Worm (Caenorhabditis elegans) whole organism, L2 larva: Measurements from ENCODE around the gene srx-23.

Source experiments
- C34F6.9 ChIP-seq: fragments of 150-350 bp; optimal IDR thresholded peaks from 2 replicates; lab custom pipeline; 2014; ENCODE audit warnings: missing biosample characterization, missing genetic modification characterization
- F13H6.1 ChIP-seq: sonication (generic microtip); optimal IDR thresholded peaks from 2 replicates; lab custom pipeline; 2016; ENCODE audit warnings: missing genetic modification characterization, missing compliant biosample characterization
- R02D3.7 ChIP-seq: fragments of 150-350 bp; optimal IDR thresholded peaks from 2 replicates; lab custom pipeline; 2014; ENCODE audit warnings: missing biosample characterization, missing genetic modification characterization
- Y55F3AM.14 ChIP-seq: fragments of 200-800 bp; sonication (Bioruptor generic); optimal IDR thresholded peaks from 2 replicates; lab custom pipeline; 2018; ENCODE audit warnings: mild to moderate bottlenecking, missing genetic modification characterization, missing compliant biosample characterization
- ZK546.5 ChIP-seq: sonication (generic microtip); optimal IDR thresholded peaks from 2 replicates; lab custom pipeline; 2017; ENCODE audit warnings: missing biosample characterization, missing genetic modification characterization
- alr-1 ChIP-seq: fragments of 150-350 bp; optimal IDR thresholded peaks from 2 replicates; lab custom pipeline; 2014; ENCODE audit warnings: missing biosample characterization, missing genetic modification characterization
- aly-2 ChIP-seq: fragments of 150-350 bp; optimal IDR thresholded peaks from 2 replicates; lab custom pipeline; 2014; ENCODE audit warnings: missing biosample characterization, missing genetic modification characterization
- ama-1 ChIP-seq: fragments of 150-350 bp; optimal IDR thresholded peaks from 2 replicates; lab custom pipeline; 2018; ENCODE audit warnings: inconsistent platforms
- blmp-1 ChIP-seq: sonication (generic microtip); optimal IDR thresholded peaks from 2 replicates; lab custom pipeline; 2017; ENCODE audit warnings: missing genetic modification characterization, mild to moderate bottlenecking, missing compliant biosample characterization, antibody characterized with exemption, moderate library complexity; ENCODE audit not compliant: insufficient read depth
- ceh-16 ChIP-seq: fragments of 150-350 bp; optimal IDR thresholded peaks from 2 replicates; lab custom pipeline; 2014; ENCODE audit warnings: missing biosample characterization, missing genetic modification characterization
- ceh-82 ChIP-seq: fragments of 150-350 bp; optimal IDR thresholded peaks from 2 replicates; lab custom pipeline; 2014; ENCODE audit warnings: missing biosample characterization, missing genetic modification characterization
- crh-2 ChIP-seq: sonication (generic microtip); optimal IDR thresholded peaks from 2 replicates; lab custom pipeline; 2017; ENCODE audit warnings: missing biosample characterization, missing genetic modification characterization
- dmd-4 ChIP-seq: sonication (generic microtip); optimal IDR thresholded peaks from 2 replicates; lab custom pipeline; 2017; ENCODE audit warnings: missing biosample characterization, missing genetic modification characterization
- egl-27 ChIP-seq: sonication (generic microtip); optimal IDR thresholded peaks from 3 replicates; lab custom pipeline; 2017; ENCODE audit warnings: missing biosample characterization, missing genetic modification reagents, missing genetic modification characterization
- elt-1 ChIP-seq: fragments of 150-350 bp; optimal IDR thresholded peaks from 2 replicates; lab custom pipeline; 2014; ENCODE audit warnings: missing biosample characterization, missing genetic modification characterization
- elt-3 ChIP-seq: sonication (generic microtip); optimal IDR thresholded peaks from 2 replicates; lab custom pipeline; 2017; ENCODE audit warnings: missing biosample characterization, missing genetic modification characterization
- fos-1 ChIP-seq: fragments of 150-350 bp; optimal IDR thresholded peaks from 2 replicates; lab custom pipeline; 2014; ENCODE audit warnings: missing biosample characterization, missing genetic modification characterization
- gmeb-1 ChIP-seq: fragments of 150-350 bp; optimal IDR thresholded peaks from 2 replicates; lab custom pipeline; 2014; ENCODE audit warnings: missing biosample characterization, missing genetic modification characterization
- lin-11 ChIP-seq: fragments of 150-350 bp; sonication (generic microtip); optimal IDR thresholded peaks from 2 replicates; lab custom pipeline; 2014; ENCODE audit warnings: missing biosample characterization, missing genetic modification characterization, inconsistent platforms, mixed read lengths
- lin-13 ChIP-seq: fragments of 150-350 bp; optimal IDR thresholded peaks from 2 replicates; lab custom pipeline; 2014; ENCODE audit warnings: missing biosample characterization, missing genetic modification reagents, missing genetic modification characterization
- lin-39 ChIP-seq: fragments of 150-350 bp; optimal IDR thresholded peaks from 2 replicates; lab custom pipeline; 2014; ENCODE audit warnings: missing biosample characterization, missing genetic modification reagents, missing genetic modification characterization
- lsy-2 ChIP-seq, 2 experiments: fragments of 150-350 bp in 1 of 2; sonication (generic microtip) in 1 of 2; optimal IDR thresholded peaks; 2 replicates each; lab custom pipeline; 2014 to 2017; ENCODE audit warnings: missing biosample characterization in 2 of 2, missing genetic modification characterization in 2 of 2
- mab-5 ChIP-seq: fragments of 150-350 bp; optimal IDR thresholded peaks from 2 replicates; lab custom pipeline; 2014; ENCODE audit warnings: missing biosample characterization, missing genetic modification characterization
- mbf-1 ChIP-seq: sonication (generic microtip); optimal IDR thresholded peaks from 2 replicates; lab custom pipeline; 2017; ENCODE audit warnings: missing biosample characterization, missing genetic modification characterization
- mdl-1 ChIP-seq, 2 experiments: fragments of 150-350 bp in 1 of 2; sonication (generic microtip) in 1 of 2; optimal IDR thresholded peaks; 2 replicates each; lab custom pipeline; 2017; ENCODE audit warnings: missing biosample characterization in 2 of 2, missing genetic modification characterization in 2 of 2
- nhr-10 ChIP-seq: sonication (generic microtip); optimal IDR thresholded peaks from 2 replicates; lab custom pipeline; 2017; ENCODE audit warnings: missing biosample characterization, missing genetic modification characterization
- nhr-11 ChIP-seq: fragments of 150-350 bp; optimal IDR thresholded peaks from 2 replicates; lab custom pipeline; 2014; ENCODE audit warnings: missing biosample characterization, missing genetic modification characterization
- nhr-12 ChIP-seq: fragments of 150-350 bp; optimal IDR thresholded peaks from 2 replicates; lab custom pipeline; 2014; ENCODE audit warnings: missing biosample characterization, missing genetic modification characterization
- nhr-129 ChIP-seq: fragments of 150-350 bp; optimal IDR thresholded peaks from 2 replicates; lab custom pipeline; 2014; ENCODE audit warnings: missing biosample characterization, missing genetic modification characterization
- nhr-21 ChIP-seq: fragments of 150-350 bp; optimal IDR thresholded peaks from 2 replicates; lab custom pipeline; 2014; ENCODE audit warnings: missing biosample characterization, missing genetic modification characterization
- nhr-23 ChIP-seq: fragments of 150-350 bp; optimal IDR thresholded peaks from 2 replicates; lab custom pipeline; 2014; ENCODE audit warnings: missing biosample characterization, missing genetic modification reagents, missing genetic modification characterization
- nhr-237 ChIP-seq: fragments of 150-350 bp; optimal IDR thresholded peaks from 2 replicates; lab custom pipeline; 2014; ENCODE audit warnings: missing biosample characterization, missing genetic modification characterization
- nhr-25 ChIP-seq: fragments of 150-350 bp; sonication (generic microtip); optimal IDR thresholded peaks from 3 replicates; lab custom pipeline; 2014; ENCODE audit warnings: missing biosample characterization, missing genetic modification characterization
- nhr-6 ChIP-seq: fragments of 150-350 bp; optimal IDR thresholded peaks from 2 replicates; lab custom pipeline; 2014; ENCODE audit warnings: missing biosample characterization, missing genetic modification characterization
- nhr-77 ChIP-seq: fragments of 150-350 bp; optimal IDR thresholded peaks from 2 replicates; lab custom pipeline; 2014; ENCODE audit warnings: missing biosample characterization, missing genetic modification characterization
- sem-4 ChIP-seq: fragments of 150-350 bp; optimal IDR thresholded peaks from 2 replicates; lab custom pipeline; 2014; ENCODE audit warnings: missing biosample characterization, missing genetic modification reagents, missing genetic modification characterization
- skn-1 ChIP-seq: sonication (generic microtip); optimal IDR thresholded peaks from 2 replicates; lab custom pipeline; 2017; ENCODE audit warnings: missing biosample characterization, missing genetic modification characterization
- sma-3 ChIP-seq: sonication (generic microtip); optimal IDR thresholded peaks from 2 replicates; lab custom pipeline; 2016; ENCODE audit warnings: missing genetic modification reagents, missing genetic modification characterization, missing compliant biosample characterization
- sma-9 ChIP-seq, 2 experiments: fragments of 150-350 bp in 1 of 2; sonication (generic microtip) in 1 of 2; optimal IDR thresholded peaks; 2 replicates each; lab custom pipeline; 2014 to 2016; ENCODE audit warnings: missing genetic modification characterization in 2 of 2, mild to moderate bottlenecking in 1 of 2, missing biosample characterization in 1 of 2, missing compliant biosample characterization in 1 of 2, missing genetic modification reagents in 1 of 2, moderate library complexity in 1 of 2
- snpc-4 ChIP-seq: fragments of 150-350 bp; optimal IDR thresholded peaks from 2 replicates; lab custom pipeline; 2014; ENCODE audit warnings: missing biosample characterization, missing genetic modification characterization
- unc-39 ChIP-seq: fragments of 150-350 bp; optimal IDR thresholded peaks from 2 replicates; lab custom pipeline; 2014; ENCODE audit warnings: missing biosample characterization, missing genetic modification characterization
- unc-62 ChIP-seq: fragments of 150-350 bp; optimal IDR thresholded peaks from 2 replicates; lab custom pipeline; 2014; ENCODE audit warnings: missing biosample characterization, missing genetic modification reagents, missing genetic modification characterization
- zag-1 ChIP-seq: fragments of 150-350 bp; optimal IDR thresholded peaks from 2 replicates; lab custom pipeline; 2014; ENCODE audit warnings: missing biosample characterization, missing genetic modification characterization
- ztf-1 ChIP-seq: fragments of 200-800 bp; sonication (Bioruptor generic); conservative IDR thresholded peaks from 2 replicates; pipeline ENCODE4 v1.3.6; 2022; ENCODE audit warnings: missing genetic modification characterization, missing compliant biosample characterization
- ztf-11 ChIP-seq: sonication (generic microtip); optimal IDR thresholded peaks from 2 replicates; lab custom pipeline; 2017; ENCODE audit warnings: missing biosample characterization, missing genetic modification characterization
- ztf-4 ChIP-seq: fragments of 150-350 bp; optimal IDR thresholded peaks from 2 replicates; lab custom pipeline; 2014; ENCODE audit warnings: missing biosample characterization, missing genetic modification characterization

The srx-23 gene

DNA sequence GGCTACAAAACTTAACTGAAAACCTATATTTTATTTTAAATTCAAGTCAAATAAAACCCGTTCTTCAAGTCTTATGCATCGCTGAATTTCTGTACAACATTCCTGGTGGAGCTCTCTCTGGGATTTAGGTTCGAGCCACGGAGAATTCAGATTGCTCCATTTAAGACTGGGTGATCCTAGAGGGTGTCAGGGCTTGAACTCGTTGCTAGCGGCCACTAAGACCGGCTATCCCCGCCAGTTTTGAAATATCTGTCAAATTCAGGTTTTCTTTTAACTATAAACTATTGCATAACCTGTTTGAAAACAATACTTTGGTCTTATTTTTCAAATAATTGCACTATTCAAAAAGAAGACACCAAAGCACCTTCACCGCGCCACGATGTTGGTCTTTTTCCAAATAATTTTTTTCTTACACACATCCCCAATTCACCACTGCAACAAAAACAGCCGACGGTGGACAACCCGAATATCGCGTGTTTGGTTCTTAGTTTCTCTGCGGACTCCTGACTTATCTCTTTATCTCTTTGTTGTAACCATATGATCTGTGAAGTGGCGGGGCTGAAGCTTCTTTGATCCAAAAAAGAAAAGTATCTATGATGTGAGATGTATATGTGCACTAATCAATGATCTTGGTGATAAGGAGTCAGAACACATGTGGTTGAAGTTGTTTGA, 46.8 kb downstream of the srx-23 start (continued):
- TF ChIP-seq ceh-82 (tag; lab: Kevin White, UChicago), result no peak
- no peak for TF ChIP-seq nhr-77 (tag; lab: Kevin White, UChicago)

DNA sequence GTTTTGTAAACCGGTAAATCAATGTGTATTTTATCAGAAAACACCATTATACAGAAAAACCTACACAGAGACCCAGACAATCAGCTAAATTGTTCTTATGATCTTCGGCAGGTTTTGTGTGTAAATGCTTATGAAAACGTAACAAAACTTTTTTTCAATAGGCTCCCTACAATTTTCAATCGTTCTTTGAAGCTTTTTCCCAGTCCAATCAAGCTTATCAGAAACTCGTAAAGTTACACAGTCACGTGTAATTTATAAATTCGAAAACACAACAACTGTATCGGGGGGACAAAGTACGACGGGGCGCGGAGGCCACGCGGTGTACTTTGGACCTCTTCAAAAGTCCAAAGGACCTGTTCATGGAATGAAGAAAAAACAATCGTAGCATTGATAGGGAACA, 48.1 kb downstream of the srx-23 start:
- no peak for TF ChIP-seq nhr-6 (tag; lab: Kevin White, UChicago)
- no peak for TF ChIP-seq ceh-16 (tag; lab: Kevin White, UChicago)
- peak; percentile 82 for TF ChIP-seq crh-2 (tag; lab: Kevin White, UChicago)
- TF ChIP-seq nhr-129 (tag; lab: Kevin White, UChicago), result peak; percentile 82
- TF ChIP-seq nhr-25, result peak; percentile 67
- TF ChIP-seq mdl-1 (tag; optimal IDR thresholded peaks at IDR 0.05; lab: Kevin White, UChicago), result peak in 1 of 2 experiments; percentile 60
- peak; percentile 88 for TF ChIP-seq nhr-21 (tag; lab: Kevin White, UChicago)
- peak; percentile 52 for TF ChIP-seq F13H6.1 (tag; lab: Kevin White, UChicago)
- no peak for TF ChIP-seq ztf-1
- TF ChIP-seq nhr-237 (tag; lab: Kevin White, UChicago), result no peak
- peak; percentile 20 for TF ChIP-seq fos-1 (tag; lab: Kevin White, UChicago)
- TF ChIP-seq mab-5 (tag; lab: Kevin White, UChicago), result no peak
- peak; percentile 63 for TF ChIP-seq ama-1
- peak in 1 of 2 experiments; percentile 62 for TF ChIP-seq lsy-2 (tag; optimal IDR thresholded peaks at IDR 0.05; lab: Kevin White, UChicago)
- peak; percentile 92 for TF ChIP-seq Y55F3AM.14 (GFP tag; lab: Kevin White, UChicago)
- TF ChIP-seq sma-3, result peak; percentile 73
- peak; percentile 41 for TF ChIP-seq blmp-1 (tag; lab: Kevin White, UChicago)
- TF ChIP-seq sma-9 (GFP tag; optimal IDR thresholded peaks at IDR 0.05; lab: Kevin White, UChicago), result peak; percentile 81
- no peak for TF ChIP-seq sma-9 (tag; optimal IDR thresholded peaks at IDR 0.05; lab: Kevin White, UChicago)
- peak; percentile 30 for TF ChIP-seq C34F6.9 (tag; lab: Kevin White, UChicago)

DNA sequence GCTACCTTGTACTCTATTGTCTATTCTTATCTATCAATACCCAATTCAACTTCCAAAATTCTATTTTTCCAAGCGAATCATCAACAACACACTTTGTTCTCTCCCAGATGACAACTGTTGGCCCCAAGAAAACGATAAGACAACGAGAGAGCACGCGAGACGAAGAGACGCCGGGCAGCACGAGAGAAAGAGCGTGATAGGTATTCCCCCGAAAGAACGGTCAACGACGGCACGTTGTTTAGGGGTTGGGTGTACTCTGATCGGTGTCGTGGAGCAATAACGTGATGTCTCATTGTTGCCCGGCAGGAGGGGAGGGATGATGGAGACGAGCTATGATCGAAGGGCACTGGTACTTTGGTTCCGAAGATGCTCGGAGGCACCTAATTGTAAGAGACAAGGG, 49.2 kb downstream of the srx-23 start:
- TF ChIP-seq skn-1 (tag; lab: Kevin White, UChicago) (no peak), sma-9 (GFP tag; optimal IDR thresholded peaks at IDR 0.05; lab: Kevin White, UChicago) (peak; percentile 99), sma-9 (tag; optimal IDR thresholded peaks at IDR 0.05; lab: Kevin White, UChicago) (peak; percentile 46), ZK546.5 (no peak), nhr-11 (tag; lab: Kevin White, UChicago) (no peak), sma-3 (peak; percentile 97), ceh-82 (tag; lab: Kevin White, UChicago) (no peak), nhr-10 (tag; lab: Kevin White, UChicago) (peak; percentile 13), blmp-1 (tag; lab: Kevin White, UChicago) (peak; percentile 14), egl-27 (peak; percentile 74), lsy-2 (tag; optimal IDR thresholded peaks at IDR 0.05; lab: Kevin White, UChicago) (peak in 1 of 2 experiments; percentile 80), unc-39 (no peak), ztf-1 (no peak), lin-11 (tag; lab: Kevin White, UChicago) (no peak), lin-13 (GFP tag; lab: Kevin White, UChicago) (peak; percentile 33), nhr-12 (tag; lab: Kevin White, UChicago) (no peak), zag-1 (tag; lab: Kevin White, UChicago) (no peak), ama-1 (peak; percentile 82), nhr-237 (tag; lab: Kevin White, UChicago) (no peak), unc-62 (GFP tag; lab: Kevin White, UChicago) (peak; percentile 11), C34F6.9 (tag; lab: Kevin White, UChicago) (peak; percentile 51), alr-1 (tag; lab: Kevin White, UChicago) (no peak), fos-1 (tag; lab: Kevin White, UChicago) (peak; percentile 83), elt-1 (tag; lab: Kevin White, UChicago) (no peak), mbf-1 (tag; lab: Kevin White, UChicago) (no peak), dmd-4 (no peak), snpc-4 (tag; lab: Kevin White, UChicago) (peak; percentile 42), crh-2 (tag; lab: Kevin White, UChicago) (peak; percentile 94), ceh-16 (tag; lab: Kevin White, UChicago) (no peak), F13H6.1 (tag; lab: Kevin White, UChicago) (peak; percentile 97), ztf-4 (tag; lab: Kevin White, UChicago) (peak; percentile 89), aly-2 (tag; lab: Kevin White, UChicago) (no peak), nhr-77 (tag; lab: Kevin White, UChicago) (peak; percentile 39), Y55F3AM.14 (GFP tag; lab: Kevin White, UChicago) (peak; percentile 94), nhr-25 (peak; percentile 85), elt-3 (tag; lab: Kevin White, UChicago) (no peak), lin-39 (tag; lab: Kevin White, UChicago) (no peak), ztf-11 (tag; lab: Kevin White, UChicago) (no peak), nhr-21 (tag; lab: Kevin White, UChicago) (peak; percentile 95), nhr-23 (tag; lab: Kevin White, UChicago) (no peak), gmeb-1 (peak; percentile 82), R02D3.7 (tag; lab: Kevin White, UChicago) (no peak), nhr-6 (tag; lab: Kevin White, UChicago) (peak; percentile 49), sem-4 (tag; lab: Kevin White, UChicago) (peak; percentile 48)
